Fruit fly (Drosophila melanogaster): ENCODE measurements around the gene jar.
A peak's percentile ranks its signal among the peaks of the same experiment; 100 is the strongest.

jar gene

dm6 chr3R:24231914-24232313 is 39.1 kb downstream of the jar start:
- TF ChIP-seq noc (tag; optimal IDR thresholded peaks at IDR 0.05), result no peak

- no peak for TF ChIP-seq noc (tag; optimal IDR thresholded peaks at IDR 0.05)
Observed at dm6 chr3R:24231206-24231502, 39.9 kb downstream of the jar start.

- peak; percentile 35 for TF ChIP-seq noc (tag; optimal IDR thresholded peaks at IDR 0.05)
Observed at dm6 chr3R:24230423-24231205, 40.4 kb downstream of the jar start, which contains the start of gene mask. Gene mask, plus strand, starts transcription at chr3R:24230562.

- no peak for TF ChIP-seq noc (tag; optimal IDR thresholded peaks at IDR 0.05)
Observed at dm6 chr3R:24229870-24230422, 41.1 kb downstream of the jar start, which contains the start of gene Spase22-23. Gene Spase22-23, minus strand, starts transcription at chr3R:24230035.

dm6 chr3R:24228675-24229074 is 42.4 kb downstream of the jar start, which contains the start of gene Acp95EF:
Gene Acp95EF, plus strand, starts transcription at chr3R:24228975.
- TF ChIP-seq noc (tag; optimal IDR thresholded peaks at IDR 0.05), result no peak

dm6 chr3R:24226744-24227143 is 44.3 kb downstream of the jar start, which contains the start of the genes Spps and CG13609:
Gene Spps, minus strand, starts transcription at chr3R:24226934.
Gene CG13609, plus strand, starts transcription at chr3R:24227023.
- TF ChIP-seq noc (tag; optimal IDR thresholded peaks at IDR 0.05), result no peak

dm6 chr3R:24221334-24222302 is 49.4 kb downstream of the jar start, which contains the start of gene twin:
Gene twin, minus strand, starts transcription at chr3R:24221965.
- TF ChIP-seq noc (tag; optimal IDR thresholded peaks at IDR 0.05), result peak; percentile 14

dm6 chr3R:24220845-24221244 is 50.2 kb downstream of the jar start, which contains the start of gene cav:
Gene cav, plus strand, starts transcription at chr3R:24221103.
- TF ChIP-seq noc (tag; optimal IDR thresholded peaks at IDR 0.05), result no peak

- no peak for TF ChIP-seq noc (tag; optimal IDR thresholded peaks at IDR 0.05)
Observed at dm6 chr3R:24219093-24219492, 51.9 kb downstream of the jar start.

dm6 chr3R:24218565-24218964 is 52.5 kb downstream of the jar start, which contains the start of gene CG17786:
Gene CG17786, minus strand, starts transcription at chr3R:24218718.
- no peak for TF ChIP-seq noc (tag; optimal IDR thresholded peaks at IDR 0.05)

- no peak for TF ChIP-seq noc (tag; optimal IDR thresholded peaks at IDR 0.05)
Observed at dm6 chr3R:24216017-24216416, 55.0 kb downstream of the jar start.

dm6 chr3R:24213644-24214043 is 57.4 kb downstream of the jar start:
- no peak for TF ChIP-seq noc (tag; optimal IDR thresholded peaks at IDR 0.05)

- TF ChIP-seq noc (tag; optimal IDR thresholded peaks at IDR 0.05), result no peak
Observed at dm6 chr3R:24206341-24207114, 64.5 kb downstream of the jar start.

dm6 chr3R:24205935-24206334 is 65.1 kb downstream of the jar start:
- TF ChIP-seq noc (tag; optimal IDR thresholded peaks at IDR 0.05), result no peak

- TF ChIP-seq noc (tag; optimal IDR thresholded peaks at IDR 0.05), result no peak
Observed at dm6 chr3R:24205234-24205894, 65.7 kb downstream of the jar start.
